Worm (Caenorhabditis elegans) whole organism, L2 larva: ENCODE measurements around the gene F41B4.2.

Experiments
- C34F6.9 ChIP-seq: fragments of 150-350 bp; optimal IDR thresholded peaks from 2 replicates; lab custom pipeline; 2014; ENCODE audit warnings: missing biosample characterization, missing genetic modification characterization
- F13H6.1 ChIP-seq: sonication (generic microtip); optimal IDR thresholded peaks from 2 replicates; lab custom pipeline; 2016; ENCODE audit warnings: missing genetic modification characterization, missing compliant biosample characterization
- R02D3.7 ChIP-seq: fragments of 150-350 bp; optimal IDR thresholded peaks from 2 replicates; lab custom pipeline; 2014; ENCODE audit warnings: missing biosample characterization, missing genetic modification characterization
- alr-1 ChIP-seq: fragments of 150-350 bp; optimal IDR thresholded peaks from 2 replicates; lab custom pipeline; 2014; ENCODE audit warnings: missing biosample characterization, missing genetic modification characterization
- ama-1 ChIP-seq: fragments of 150-350 bp; optimal IDR thresholded peaks from 2 replicates; lab custom pipeline; 2018; ENCODE audit warnings: inconsistent platforms
- blmp-1 ChIP-seq: sonication (generic microtip); optimal IDR thresholded peaks from 2 replicates; lab custom pipeline; 2017; ENCODE audit warnings: missing genetic modification characterization, mild to moderate bottlenecking, missing compliant biosample characterization, antibody characterized with exemption, moderate library complexity; ENCODE audit not compliant: insufficient read depth
- ceh-16 ChIP-seq: fragments of 150-350 bp; optimal IDR thresholded peaks from 2 replicates; lab custom pipeline; 2014; ENCODE audit warnings: missing biosample characterization, missing genetic modification characterization
- crh-2 ChIP-seq: sonication (generic microtip); optimal IDR thresholded peaks from 2 replicates; lab custom pipeline; 2017; ENCODE audit warnings: missing biosample characterization, missing genetic modification characterization
- elt-1 ChIP-seq: fragments of 150-350 bp; optimal IDR thresholded peaks from 2 replicates; lab custom pipeline; 2014; ENCODE audit warnings: missing biosample characterization, missing genetic modification characterization
- gmeb-1 ChIP-seq: fragments of 150-350 bp; optimal IDR thresholded peaks from 2 replicates; lab custom pipeline; 2014; ENCODE audit warnings: missing biosample characterization, missing genetic modification characterization
- lin-11 ChIP-seq: fragments of 150-350 bp; sonication (generic microtip); optimal IDR thresholded peaks from 2 replicates; lab custom pipeline; 2014; ENCODE audit warnings: missing biosample characterization, missing genetic modification characterization, inconsistent platforms, mixed read lengths
- mab-5 ChIP-seq: fragments of 150-350 bp; optimal IDR thresholded peaks from 2 replicates; lab custom pipeline; 2014; ENCODE audit warnings: missing biosample characterization, missing genetic modification characterization
- mdl-1 ChIP-seq, 2 experiments: fragments of 150-350 bp in 1 of 2; sonication (generic microtip) in 1 of 2; optimal IDR thresholded peaks; 2 replicates each; lab custom pipeline; 2017; ENCODE audit warnings: missing biosample characterization in 2 of 2, missing genetic modification characterization in 2 of 2
- nhr-10 ChIP-seq: sonication (generic microtip); optimal IDR thresholded peaks from 2 replicates; lab custom pipeline; 2017; ENCODE audit warnings: missing biosample characterization, missing genetic modification characterization
- nhr-11 ChIP-seq: fragments of 150-350 bp; optimal IDR thresholded peaks from 2 replicates; lab custom pipeline; 2014; ENCODE audit warnings: missing biosample characterization, missing genetic modification characterization
- nhr-12 ChIP-seq: fragments of 150-350 bp; optimal IDR thresholded peaks from 2 replicates; lab custom pipeline; 2014; ENCODE audit warnings: missing biosample characterization, missing genetic modification characterization
- nhr-129 ChIP-seq: fragments of 150-350 bp; optimal IDR thresholded peaks from 2 replicates; lab custom pipeline; 2014; ENCODE audit warnings: missing biosample characterization, missing genetic modification characterization
- nhr-21 ChIP-seq: fragments of 150-350 bp; optimal IDR thresholded peaks from 2 replicates; lab custom pipeline; 2014; ENCODE audit warnings: missing biosample characterization, missing genetic modification characterization
- nhr-237 ChIP-seq: fragments of 150-350 bp; optimal IDR thresholded peaks from 2 replicates; lab custom pipeline; 2014; ENCODE audit warnings: missing biosample characterization, missing genetic modification characterization
- nhr-25 ChIP-seq: fragments of 150-350 bp; sonication (generic microtip); optimal IDR thresholded peaks from 3 replicates; lab custom pipeline; 2014; ENCODE audit warnings: missing biosample characterization, missing genetic modification characterization
- nhr-77 ChIP-seq: fragments of 150-350 bp; optimal IDR thresholded peaks from 2 replicates; lab custom pipeline; 2014; ENCODE audit warnings: missing biosample characterization, missing genetic modification characterization
- peb-1 ChIP-seq: fragments of 150-350 bp; optimal IDR thresholded peaks from 2 replicates; lab custom pipeline; 2014; ENCODE audit warnings: missing biosample characterization, missing genetic modification characterization
- sem-4 ChIP-seq: fragments of 150-350 bp; optimal IDR thresholded peaks from 2 replicates; lab custom pipeline; 2014; ENCODE audit warnings: missing biosample characterization, missing genetic modification reagents, missing genetic modification characterization
- sma-3 ChIP-seq: sonication (generic microtip); optimal IDR thresholded peaks from 2 replicates; lab custom pipeline; 2016; ENCODE audit warnings: missing genetic modification reagents, missing genetic modification characterization, missing compliant biosample characterization
- sma-9 ChIP-seq, 2 experiments: fragments of 150-350 bp in 1 of 2; sonication (generic microtip) in 1 of 2; optimal IDR thresholded peaks; 2 replicates each; lab custom pipeline; 2014 to 2016; ENCODE audit warnings: missing genetic modification characterization in 2 of 2, mild to moderate bottlenecking in 1 of 2, missing biosample characterization in 1 of 2, missing compliant biosample characterization in 1 of 2, missing genetic modification reagents in 1 of 2, moderate library complexity in 1 of 2
- snpc-4 ChIP-seq: fragments of 150-350 bp; optimal IDR thresholded peaks from 2 replicates; lab custom pipeline; 2014; ENCODE audit warnings: missing biosample characterization, missing genetic modification characterization
- unc-55 ChIP-seq: fragments of 150-350 bp; sonication (generic microtip); optimal IDR thresholded peaks from 3 replicates; lab custom pipeline; 2014; ENCODE audit warnings: missing biosample characterization, missing genetic modification reagents, missing genetic modification characterization
- unc-62 ChIP-seq: fragments of 150-350 bp; optimal IDR thresholded peaks from 2 replicates; lab custom pipeline; 2014; ENCODE audit warnings: missing biosample characterization, missing genetic modification reagents, missing genetic modification characterization
- zag-1 ChIP-seq: fragments of 150-350 bp; optimal IDR thresholded peaks from 2 replicates; lab custom pipeline; 2014; ENCODE audit warnings: missing biosample characterization, missing genetic modification characterization
- ztf-1 ChIP-seq: fragments of 200-800 bp; sonication (Bioruptor generic); conservative IDR thresholded peaks from 2 replicates; pipeline ENCODE4 v1.3.6; 2022; ENCODE audit warnings: missing genetic modification characterization, missing compliant biosample characterization
- ztf-11 ChIP-seq: sonication (generic microtip); optimal IDR thresholded peaks from 2 replicates; lab custom pipeline; 2017; ENCODE audit warnings: missing biosample characterization, missing genetic modification characterization
- ztf-4 ChIP-seq: fragments of 150-350 bp; optimal IDR thresholded peaks from 2 replicates; lab custom pipeline; 2014; ENCODE audit warnings: missing biosample characterization, missing genetic modification characterization

The F41B4.2 gene

ce11 chrX:6866900-6867299 lies 31.8 kb upstream of the F41B4.2 start:
- TF ChIP-seq unc-55 (GFP tag; lab: Kevin White, UChicago) (no peak), gmeb-1 (tag; lab: Kevin White, UChicago) (no peak), snpc-4 (no peak), nhr-21 (tag; lab: Kevin White, UChicago) (no peak), nhr-25 (tag; lab: Kevin White, UChicago) (no peak), R02D3.7 (no peak), nhr-77 (no peak), blmp-1 (tag; lab: Kevin White, UChicago) (no peak), mab-5 (tag; lab: Kevin White, UChicago) (no peak), sma-9 (GFP tag; optimal IDR thresholded peaks at IDR 0.05; lab: Kevin White, UChicago) (no peak), sma-9 (tag; optimal IDR thresholded peaks at IDR 0.05; lab: Kevin White, UChicago) (no peak)

DNA sequence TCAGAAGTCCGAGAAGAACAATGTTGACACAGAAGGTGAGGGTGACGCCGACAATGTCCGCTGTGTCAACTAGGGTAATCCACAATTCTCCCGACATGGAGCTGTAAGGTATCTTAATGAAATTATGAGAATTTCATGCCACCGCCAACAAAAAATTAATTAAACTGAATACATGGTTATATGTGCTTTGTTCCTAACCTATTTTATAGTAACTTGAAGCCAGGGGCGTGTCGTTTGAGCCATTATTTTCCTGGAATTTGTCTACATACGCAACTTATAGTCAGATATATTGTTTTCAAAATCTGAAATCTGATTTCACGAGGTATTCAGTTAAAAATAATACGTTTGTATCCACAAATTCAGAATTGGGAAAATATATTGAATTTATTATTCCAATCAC lies 30.8 kb upstream of the F41B4.2 start, which contains the start of gene odr-10:
TSS of gene odr-10 (minus strand) at position 101 of the 400 bp plus-strand sequence.
- no peak for TF ChIP-seq elt-1 (tag; lab: Kevin White, UChicago)
- no peak for TF ChIP-seq alr-1
- no peak for TF ChIP-seq ceh-16 (tag; lab: Kevin White, UChicago)
- TF ChIP-seq, all 48 proteins: peak for 0

- TF ChIP-seq ama-1 (lab: Kevin White, UChicago) (no peak), sma-3 (GFP tag; lab: Kevin White, UChicago) (no peak), lin-11 (tag; lab: Kevin White, UChicago) (no peak), nhr-10 (tag; lab: Kevin White, UChicago) (no peak), sem-4 (tag; lab: Kevin White, UChicago) (no peak), mdl-1 (tag; optimal IDR thresholded peaks at IDR 0.05; lab: Kevin White, UChicago) (no peak), C34F6.9 (tag; lab: Kevin White, UChicago) (no peak), unc-62 (no peak), nhr-237 (tag; lab: Kevin White, UChicago) (no peak), elt-1 (tag; lab: Kevin White, UChicago) (no peak), R02D3.7 (no peak), mab-5 (tag; lab: Kevin White, UChicago) (no peak), nhr-25 (tag; lab: Kevin White, UChicago) (no peak)
- TF ChIP-seq, all 48 proteins: peak for 0
Observed at ce11 chrX:6863032-6863431, 28.0 kb upstream of the F41B4.2 start, which contains the start of gene nep-4. TSS of gene nep-4 (minus strand) at chrX:6863424.

ce11 chrX:6861564-6861963 lies 26.5 kb upstream of the F41B4.2 start:
- TF ChIP-seq elt-1 (tag; lab: Kevin White, UChicago) (no peak), peb-1 (tag; lab: Kevin White, UChicago) (no peak), mab-5 (tag; lab: Kevin White, UChicago) (no peak), ztf-1 (GFP tag; lab: Robert Waterston, UW) (no peak), nhr-21 (tag; lab: Kevin White, UChicago) (no peak), unc-62 (no peak), ama-1 (lab: Kevin White, UChicago) (no peak), crh-2 (tag; lab: Kevin White, UChicago) (no peak), nhr-129 (tag; lab: Kevin White, UChicago) (no peak), C34F6.9 (tag; lab: Kevin White, UChicago) (no peak), ztf-4 (tag; lab: Kevin White, UChicago) (no peak), zag-1 (tag; lab: Kevin White, UChicago) (no peak), nhr-12 (tag; lab: Kevin White, UChicago) (no peak), ceh-16 (tag; lab: Kevin White, UChicago) (no peak), R02D3.7 (no peak), ztf-11 (tag; lab: Kevin White, UChicago) (no peak), nhr-11 (tag; lab: Kevin White, UChicago) (no peak)

DNA sequence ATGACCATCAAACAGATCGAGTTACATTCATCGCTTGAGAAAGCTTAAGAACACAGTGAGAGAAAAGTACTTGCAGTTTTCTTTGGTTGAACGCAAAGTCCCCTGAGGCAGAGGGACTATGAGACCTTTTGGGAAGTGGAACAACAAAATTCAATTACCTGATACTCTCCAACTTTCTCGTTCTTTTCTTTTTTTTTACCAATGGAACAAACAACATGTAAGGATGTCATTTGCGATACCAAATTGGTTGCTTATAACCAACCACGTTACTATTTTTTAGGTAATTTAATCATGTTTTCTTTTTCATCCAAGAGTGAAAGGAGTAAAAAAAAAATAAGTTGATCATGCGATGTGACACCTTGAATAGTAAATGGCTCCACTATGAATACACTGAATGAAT lies 21.7 kb upstream of the F41B4.2 start:
- no peak for TF ChIP-seq F13H6.1 (tag; lab: Kevin White, UChicago)
- TF ChIP-seq sma-9 (GFP tag; optimal IDR thresholded peaks at IDR 0.05; lab: Kevin White, UChicago), result peak; percentile 7
- no peak for TF ChIP-seq sma-9 (tag; optimal IDR thresholded peaks at IDR 0.05; lab: Kevin White, UChicago)
- TF ChIP-seq, all 48 proteins: peak for 1
